Worm (Caenorhabditis elegans) whole organism, L4 larva: ENCODE measurements around the gene toca-1.

ENCODE experiments used
- F49E8.2 ChIP-seq: sonication (generic microtip); optimal IDR thresholded peaks from 2 replicates; lab custom pipeline; 2016; ENCODE audit warnings: missing compliant biosample characterization, mild to moderate bottlenecking, missing genetic modification characterization, borderline replicate concordance
- ZK337.2 ChIP-seq: fragments of 200-800 bp; sonication (Bioruptor generic); IDR thresholded peaks from 2 replicates; pipeline ENCODE4 v1.3.6; 2022; ENCODE audit warnings: missing genetic modification reagents, missing genetic modification characterization, missing compliant biosample characterization
- aha-1 ChIP-seq: fragments of 150-350 bp; peaks from one replicate; lab custom pipeline; 2014; ENCODE audit warnings: missing biosample characterization, missing genetic modification characterization
- ama-1 ChIP-seq: fragments of 150-350 bp; optimal IDR thresholded peaks from 2 replicates; lab custom pipeline; 2014; ENCODE audit warnings: inconsistent platforms, mixed read lengths
- ces-1 ChIP-seq: fragments of 150-350 bp; sonication (generic microtip); optimal IDR thresholded peaks from 4 replicates; lab custom pipeline; 2014; ENCODE audit warnings: missing biosample characterization, missing genetic modification reagents, missing genetic modification characterization
- duxl-1 ChIP-seq: sonication (generic microtip); optimal IDR thresholded peaks from 2 replicates; lab custom pipeline; 2016; ENCODE audit warnings: mild to moderate bottlenecking, missing genetic modification characterization, moderate library complexity, missing compliant biosample characterization; ENCODE audit not compliant: poor library complexity
- hif-1 ChIP-seq, 2 experiments: sonication (generic microtip); optimal IDR thresholded peaks; 2 replicates each; lab custom pipeline; 2016 to 2017; ENCODE audit warnings: missing compliant biosample characterization in 2 of 2, missing genetic modification characterization in 2 of 2, missing genetic modification reagents in 2 of 2, missing genotype in 2 of 2, mild to moderate bottlenecking in 1 of 2
- nhr-42 ChIP-seq: fragments of 200-800 bp; sonication (Bioruptor generic); IDR thresholded peaks from 2 replicates; pipeline ENCODE4 v1.3.6; 2022; ENCODE audit warnings: missing genetic modification characterization, missing compliant biosample characterization
- pha-4 ChIP-seq, 2 experiments: fragments of 150-350 bp in 1 of 2; fragments of 200-800 bp in 1 of 2; sonication (Bioruptor generic) in 1 of 2; IDR thresholded peaks in 1 of 2; optimal IDR thresholded peaks in 1 of 2; 2 replicates each; pipeline versions ENCODE4 v1.3.6 to Lab custom; 2014 to 2022; ENCODE audit warnings: missing genetic modification characterization in 2 of 2, missing genetic modification reagents in 2 of 2, missing biosample characterization in 1 of 2, missing compliant biosample characterization in 1 of 2
- skn-1 ChIP-seq: fragments of 150-350 bp; optimal IDR thresholded peaks from 2 replicates; lab custom pipeline; 2014; ENCODE audit warnings: missing biosample characterization, missing genetic modification characterization
- snpc-4 ChIP-seq: fragments of 150-350 bp; optimal IDR thresholded peaks from 2 replicates; lab custom pipeline; 2014; ENCODE audit warnings: missing biosample characterization, missing genetic modification characterization
- unc-130 ChIP-seq: sonication (generic microtip); optimal IDR thresholded peaks from 2 replicates; lab custom pipeline; 2016; ENCODE audit warnings: missing genetic modification reagents, missing genetic modification characterization, missing compliant biosample characterization

DNA sequence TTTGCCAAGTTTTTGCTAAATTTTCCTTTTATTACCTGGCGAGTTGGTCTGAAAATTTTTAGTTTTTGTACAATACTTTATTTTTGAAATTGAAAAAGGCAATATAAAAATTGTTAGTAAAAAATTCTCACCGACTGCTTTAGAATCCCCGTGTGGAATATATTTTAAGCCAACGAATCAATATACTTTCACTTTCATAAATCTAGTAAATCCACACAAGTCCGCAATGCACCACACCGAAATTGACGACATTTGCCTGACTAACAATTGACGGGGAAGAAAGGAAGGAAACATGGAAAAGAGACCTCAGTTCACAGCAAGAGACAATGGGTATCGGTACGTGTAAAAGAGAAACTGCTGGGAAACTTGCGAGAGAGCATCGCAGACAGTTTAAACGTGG lies 21.8 kb downstream of the toca-1 start:
- TF ChIP-seq ama-1 = no peak
- no peak for TF ChIP-seq duxl-1 (tag; lab: Kevin White, UChicago)
- no peak for TF ChIP-seq ces-1 (GFP tag; lab: Kevin White, UChicago)
- TF ChIP-seq aha-1 (tag; lab: Kevin White, UChicago) = no peak
- TF ChIP-seq unc-130 (GFP tag; lab: Kevin White, UChicago) = no peak
- TF ChIP-seq F49E8.2 = no peak
- no peak for TF ChIP-seq pha-4 (GFP tag; IDR thresholded peaks at IDR 0.05; lab: Robert Waterston, UW)
- no peak for TF ChIP-seq pha-4 (tag; optimal IDR thresholded peaks at IDR 0.05; lab: Kevin White, UChicago)
- TF ChIP-seq skn-1 (tag; lab: Kevin White, UChicago) = no peak
- TF ChIP-seq nhr-42 (GFP tag; lab: Robert Waterston, UW) = no peak
- TF ChIP-seq ZK337.2 (GFP tag; lab: Robert Waterston, UW) = no peak
- TF ChIP-seq snpc-4 (tag; lab: Kevin White, UChicago) = no peak
- TF ChIP-seq hif-1 (tag; optimal IDR thresholded peaks at IDR 0.05; lab: Kevin White, UChicago) = no peak
